Fruit fly (Drosophila melanogaster) whole organism, prepupa: ENCODE results near the gene ND-24L.

ENCODE experiments used
- CG10631 ChIP-seq: fragments of 200-800 bp; sonication (Bioruptor generic); optimal IDR thresholded peaks from 2 replicates; lab custom pipeline; 2016; ENCODE audit warnings: missing biosample characterization, missing genetic modification characterization
- CG10669 ChIP-seq: fragments of 200-800 bp; sonication (Bioruptor generic); optimal IDR thresholded peaks from 3 replicates; lab custom pipeline; 2018; ENCODE audit warnings: missing biosample characterization, mild to moderate bottlenecking, missing genetic modification characterization, moderate library complexity
- CG11762 ChIP-seq: fragments of 200-800 bp; sonication (Bioruptor generic); optimal IDR thresholded peaks from 3 replicates; lab custom pipeline; 2016; ENCODE audit warnings: missing biosample characterization, missing genetic modification characterization; ENCODE audit not compliant: insufficient read depth
- CG11902 ChIP-seq: fragments of 200-800 bp; sonication (Bioruptor generic); optimal IDR thresholded peaks from 3 replicates; lab custom pipeline; 2016; ENCODE audit warnings: missing biosample characterization, missing genetic modification characterization
- CG15336 ChIP-seq: fragments of 200-800 bp; sonication (Bioruptor generic); IDR thresholded peaks from 2 replicates; pipeline ENCODE4 v1.3.6; 2022; ENCODE audit warnings: missing biosample characterization, missing genetic modification characterization
- CG1621 ChIP-seq: fragments of 200-800 bp; sonication (Bioruptor generic); optimal IDR thresholded peaks from 3 replicates; lab custom pipeline; 2018; ENCODE audit warnings: missing biosample characterization, mild to moderate bottlenecking, missing genetic modification characterization
- CG16779 ChIP-seq: fragments of 200-800 bp; sonication (Bioruptor generic); optimal IDR thresholded peaks from 3 replicates; lab custom pipeline; 2017; ENCODE audit warnings: missing biosample characterization, mild to moderate bottlenecking, missing genetic modification characterization
- CG3032 ChIP-seq: fragments of 200-800 bp; optimal IDR thresholded peaks from 2 replicates; lab custom pipeline; 2019; ENCODE audit warnings: missing biosample characterization, mild to moderate bottlenecking, missing genetic modification characterization, moderate library complexity
- CG32006 ChIP-seq: fragments of 200-800 bp; sonication (Bioruptor generic); optimal IDR thresholded peaks from 3 replicates; lab custom pipeline; 2017; ENCODE audit warnings: missing biosample characterization, mild to moderate bottlenecking, missing genetic modification characterization
- CG34406 ChIP-seq: fragments of 200-800 bp; sonication (Bioruptor generic); optimal IDR thresholded peaks from 3 replicates; lab custom pipeline; 2016; ENCODE audit warnings: missing biosample characterization, missing genetic modification characterization
- CG6163 ChIP-seq: fragments of 200-800 bp; sonication (Bioruptor generic); IDR thresholded peaks from 3 replicates; pipeline ENCODE4 v1.3.6; 2022; ENCODE audit warnings: missing biosample characterization, missing genetic modification characterization
- CG6792 ChIP-seq: fragments of 200-800 bp; sonication (Bioruptor generic); optimal IDR thresholded peaks from 3 replicates; lab custom pipeline; 2016; ENCODE audit warnings: missing biosample characterization, missing genetic modification characterization
- CG8319 ChIP-seq: fragments of 200-800 bp; sonication (Bioruptor generic); optimal IDR thresholded peaks from 3 replicates; lab custom pipeline; 2016; ENCODE audit warnings: missing biosample characterization, missing genetic modification characterization
- Eip78C ChIP-seq: fragments of 200-800 bp; sonication (Bioruptor generic); peaks from one replicate; lab custom pipeline; 2016; ENCODE audit warnings: missing biosample characterization, missing genetic modification characterization
- Ets21C ChIP-seq: fragments of 200-800 bp; sonication (Bioruptor generic); optimal IDR thresholded peaks from 3 replicates; lab custom pipeline; 2016; ENCODE audit warnings: missing biosample characterization, missing genetic modification characterization
- Gug ChIP-seq: fragments of 200-800 bp; sonication (Bioruptor generic); IDR thresholded peaks from 2 replicates; pipeline ENCODE4 v1.3.6; 2022; ENCODE audit warnings: missing biosample characterization, missing genetic modification characterization
- OdsH ChIP-seq: fragments of 200-800 bp; sonication (Bioruptor generic); optimal IDR thresholded peaks from 3 replicates; lab custom pipeline; 2016; ENCODE audit warnings: missing biosample characterization, missing genetic modification characterization
- Smox ChIP-seq: fragments of 200-800 bp; sonication (Bioruptor generic); optimal IDR thresholded peaks from 3 replicates; lab custom pipeline; 2016; ENCODE audit warnings: missing biosample characterization, missing genetic modification characterization
- Sox14 ChIP-seq: fragments of 200-800 bp; sonication (Bioruptor generic); optimal IDR thresholded peaks from 3 replicates; lab custom pipeline; 2016; ENCODE audit warnings: missing biosample characterization, missing genetic modification characterization
- Sox15 ChIP-seq: fragments of 200-800 bp; sonication (Bioruptor generic); optimal IDR thresholded peaks from 3 replicates; lab custom pipeline; 2016; ENCODE audit warnings: missing biosample characterization, missing genetic modification characterization
- dac ChIP-seq: fragments of 200-800 bp; sonication (Bioruptor generic); optimal IDR thresholded peaks from 2 replicates; lab custom pipeline; 2017; ENCODE audit warnings: missing biosample characterization, mild to moderate bottlenecking, missing genetic modification characterization
- eg ChIP-seq: fragments of 200-800 bp; sonication (Bioruptor generic); IDR thresholded peaks from 3 replicates; pipeline ENCODE4 v1.3.6; 2022; ENCODE audit warnings: missing biosample characterization, missing genetic modification characterization
- esn ChIP-seq: fragments of 200-800 bp; sonication (Bioruptor generic); optimal IDR thresholded peaks from 2 replicates; lab custom pipeline; 2016; ENCODE audit warnings: missing biosample characterization, mild to moderate bottlenecking, missing genetic modification characterization, moderate library complexity
- fd85E ChIP-seq: fragments of 200-800 bp; sonication (Bioruptor generic); optimal IDR thresholded peaks from 3 replicates; lab custom pipeline; 2016; ENCODE audit warnings: missing biosample characterization, missing genetic modification characterization
- fkh ChIP-seq: fragments of 200-800 bp; sonication (Bioruptor generic); optimal IDR thresholded peaks from 3 replicates; lab custom pipeline; 2017; ENCODE audit warnings: missing biosample characterization, mild to moderate bottlenecking, missing genetic modification characterization, moderate library complexity
- ss ChIP-seq, 2 experiments: fragments of 200-800 bp; sonication (Bioruptor generic); optimal IDR thresholded peaks; 2 replicates in 1 of 2; 3 replicates in 1 of 2; lab custom pipeline; 2017 to 2018; ENCODE audit warnings: mild to moderate bottlenecking in 2 of 2, missing biosample characterization in 2 of 2, missing genetic modification characterization in 2 of 2, moderate library complexity in 1 of 2
- vri ChIP-seq: fragments of 200-800 bp; sonication (Bioruptor generic); optimal IDR thresholded peaks from 3 replicates; lab custom pipeline; 2016; ENCODE audit warnings: missing biosample characterization, mild to moderate bottlenecking, missing genetic modification characterization

ND-24L gene

dm6 chr3L:17316220-17316619, 4.4 kb downstream of the ND-24L start:
- TF ChIP-seq CG10631, result no peak
- TF ChIP-seq CG32006 (GFP tag; lab: Kevin White, UChicago), result no peak
- no peak for TF ChIP-seq CG16779 (tag; lab: Kevin White, UChicago)
- no peak for TF ChIP-seq CG1621 (tag; lab: Kevin White, UChicago)
- no peak for TF ChIP-seq Sox15
- no peak for TF ChIP-seq ss (GFP tag; optimal IDR thresholded peaks at IDR 0.05; lab: Kevin White, UChicago)
- no peak for TF ChIP-seq Gug (GFP tag; lab: Robert Waterston, UW)
- TF ChIP-seq dac (GFP tag; lab: Kevin White, UChicago), result no peak
- TF ChIP-seq fkh, result no peak
- TF ChIP-seq Ets21C (GFP tag; lab: Kevin White, UChicago), result no peak
- TF ChIP-seq CG15336 (GFP tag; lab: Robert Waterston, UW), result no peak
- no peak for TF ChIP-seq CG34406 (GFP tag; lab: Kevin White, UChicago)
- TF ChIP-seq Sox14 (GFP tag; lab: Kevin White, UChicago), result no peak
- no peak for TF ChIP-seq CG6792 (GFP tag; lab: Kevin White, UChicago)

dm6 chr3L:17310509-17310908, 10.1 kb downstream of the ND-24L start:
- TF ChIP-seq CG11762 (GFP tag; lab: Kevin White, UChicago), result no peak
- TF ChIP-seq CG6792 (GFP tag; lab: Kevin White, UChicago), result no peak
- TF ChIP-seq CG32006 (GFP tag; lab: Kevin White, UChicago), result peak; percentile 6
- no peak for TF ChIP-seq CG15336 (GFP tag; lab: Robert Waterston, UW)
- 0 out of 3 replicates have a peak, but pooled peaks have one; percentile 12 for TF ChIP-seq eg (GFP tag; lab: Robert Waterston, UW)

DNA sequence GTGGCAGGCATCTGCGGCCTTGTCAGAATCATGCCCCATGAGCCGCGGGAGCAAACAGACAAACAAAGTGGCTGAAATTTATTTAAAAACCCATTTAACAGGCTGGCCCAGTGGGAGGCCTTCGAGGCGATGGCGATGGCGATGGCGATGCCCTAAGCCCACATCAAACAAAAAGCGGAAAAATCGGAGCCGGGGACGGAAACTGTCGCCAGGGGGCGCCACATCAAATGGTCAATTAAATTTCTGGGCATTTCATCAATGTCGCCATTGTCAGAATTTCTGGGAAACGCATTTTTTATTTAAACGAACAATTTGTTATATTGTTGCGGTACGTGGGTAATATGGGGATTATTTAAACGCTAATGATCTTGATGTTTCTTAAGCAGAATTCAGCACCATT, 28.4 kb downstream of the ND-24L start:
- TF ChIP-seq Sox15, result no peak
- TF ChIP-seq CG11902, result no peak
- no peak for TF ChIP-seq dac (GFP tag; lab: Kevin White, UChicago)
- no peak for TF ChIP-seq Gug (GFP tag; lab: Robert Waterston, UW)
- no peak for TF ChIP-seq vri (GFP tag; lab: Kevin White, UChicago)
- TF ChIP-seq OdsH (GFP tag; lab: Kevin White, UChicago), result no peak
- TF ChIP-seq CG6792 (GFP tag; lab: Kevin White, UChicago), result no peak
- TF ChIP-seq Smox (GFP tag; lab: Kevin White, UChicago), result no peak
- no peak for TF ChIP-seq CG16779 (tag; lab: Kevin White, UChicago)
- no peak for TF ChIP-seq CG32006 (GFP tag; lab: Kevin White, UChicago)
- TF ChIP-seq CG8319 (GFP tag; lab: Kevin White, UChicago), result no peak
- no peak for TF ChIP-seq CG3032 (tag; lab: Kevin White, UChicago)
- TF ChIP-seq fd85E (GFP tag; lab: Kevin White, UChicago), result no peak
- no peak for TF ChIP-seq CG6163
- TF ChIP-seq esn (GFP tag; lab: Kevin White, UChicago), result no peak
- no peak for TF ChIP-seq Eip78C (GFP tag; lab: Kevin White, UChicago)
- no peak for TF ChIP-seq CG10669 (GFP tag; lab: Kevin White, UChicago)
